Worm (Caenorhabditis elegans) whole organism, young adult: ENCODE data around the gene M04D8.4.

Experiments
- F52B5.7 ChIP-seq: sonication (generic microtip); optimal IDR thresholded peaks from 2 replicates; lab custom pipeline; 2016; ENCODE audit warnings: mild to moderate bottlenecking, missing genetic modification characterization, missing compliant biosample characterization
- Y53G8AR.9 ChIP-seq: fragments of 200-800 bp; sonication (Bioruptor generic); conservative IDR thresholded peaks from 2 replicates; pipeline ENCODE4 v1.3.6; 2022; ENCODE audit warnings: missing genetic modification reagents, missing genetic modification characterization, missing compliant biosample characterization
- ama-1 ChIP-seq, 3 experiments: fragments of 150-350 bp in 1 of 3; sonication (generic microtip) in 2 of 3; optimal IDR thresholded peaks; 2 replicates each; lab custom pipeline; 2014 to 2018; ENCODE audit warnings: missing biosample characterization in 2 of 3, missing genetic modification characterization in 2 of 3, missing genetic modification reagents in 2 of 3
- athp-1 ChIP-seq: sonication (generic microtip); optimal IDR thresholded peaks from 2 replicates; lab custom pipeline; 2017; ENCODE audit warnings: mild to moderate bottlenecking, missing genetic modification characterization, missing compliant biosample characterization
- egrh-3 ChIP-seq: fragments of 200-800 bp; sonication (Bioruptor generic); IDR thresholded peaks from 2 replicates; pipeline ENCODE4 v1.3.6; 2022; ENCODE audit warnings: missing genetic modification reagents, missing genetic modification characterization, missing compliant biosample characterization
- lag-1 ChIP-seq: fragments of 200-800 bp; sonication (Bioruptor generic); IDR thresholded peaks from 2 replicates; pipeline ENCODE4 v1.3.6; 2022; ENCODE audit warnings: missing genetic modification reagents, missing genetic modification characterization, missing compliant biosample characterization
- lin-35 ChIP-seq, 3 experiments: fragments of 150-350 bp in 2 of 3; sonication (generic microtip) in 1 of 3; optimal IDR thresholded peaks; 2 replicates each; lab custom pipeline; 2014 to 2018; ENCODE audit warnings: missing biosample characterization in 3 of 3, missing genetic modification characterization in 3 of 3, missing genetic modification reagents in 3 of 3
- rec-8 ChIP-seq, 2 experiments: sonication (generic microtip); optimal IDR thresholded peaks; 2 replicates each; lab custom pipeline; 2016; ENCODE audit warnings: mild to moderate bottlenecking in 2 of 2, missing genetic modification characterization in 2 of 2, missing genetic modification reagents in 2 of 2, missing genotype in 2 of 2, missing biosample characterization in 1 of 2, missing compliant biosample characterization in 1 of 2, moderate library complexity in 1 of 2
- rpc-1 ChIP-seq, 2 experiments: fragments of 150-350 bp in 1 of 2; sonication (generic microtip) in 1 of 2; optimal IDR thresholded peaks; 2 replicates each; lab custom pipeline; 2014 to 2018; ENCODE audit warnings: missing biosample characterization in 1 of 2, missing genetic modification characterization in 1 of 2, missing genetic modification reagents in 1 of 2, missing genotype in 1 of 2
- tbx-9 ChIP-seq: sonication (generic microtip); optimal IDR thresholded peaks from 2 replicates; lab custom pipeline; 2016; ENCODE audit warnings: borderline replicate concordance, missing genetic modification characterization, inconsistent platforms, missing compliant biosample characterization
- unc-62 ChIP-seq: fragments of 150-350 bp; optimal IDR thresholded peaks from 2 replicates; lab custom pipeline; 2014; ENCODE audit warnings: missing biosample characterization, missing genetic modification reagents, missing genetic modification characterization

DNA sequence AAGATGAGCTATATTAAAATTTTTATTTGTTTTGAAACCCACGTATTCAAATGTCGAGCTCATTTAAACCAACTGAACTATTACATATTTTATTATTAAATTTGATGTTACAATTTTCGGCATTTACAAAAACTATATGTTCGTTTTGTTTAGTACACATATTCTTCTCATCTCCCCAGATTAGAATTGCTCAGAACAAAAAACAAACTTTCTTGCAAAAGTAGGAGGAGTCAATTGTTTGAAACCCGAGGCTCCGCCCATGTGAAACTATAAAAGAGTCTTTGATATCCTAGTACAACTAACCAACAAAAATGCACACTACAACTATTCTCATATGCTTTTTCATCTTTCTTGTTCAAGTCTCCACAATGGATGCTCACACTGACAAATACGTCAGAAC, 4.5 kb downstream of the M04D8.4 start, which contains the start of gene ins-22:
- TF ChIP-seq lin-35 (GFP tag; optimal IDR thresholded peaks at IDR 0.05; lab: Kevin White, UChicago) (no peak), ama-1 (optimal IDR thresholded peaks at IDR 0.05; lab: Kevin White, UChicago) (no peak), ama-1 (GFP tag; optimal IDR thresholded peaks at IDR 0.05; lab: Kevin White, UChicago) (no peak), egrh-3 (GFP tag; lab: Robert Waterston, UW) (no peak), rpc-1 (optimal IDR thresholded peaks at IDR 0.05; lab: Kevin White, UChicago) (no peak), rpc-1 (tag; optimal IDR thresholded peaks at IDR 0.05; lab: Kevin White, UChicago) (no peak), athp-1 (tag; lab: Kevin White, UChicago) (no peak), unc-62 (no peak), F52B5.7 (tag; lab: Kevin White, UChicago) (no peak), lag-1 (GFP tag; lab: Robert Waterston, UW) (no peak), tbx-9 (tag; lab: Kevin White, UChicago) (no peak), rec-8 (tag; optimal IDR thresholded peaks at IDR 0.05; lab: Kevin White, UChicago) (no peak), Y53G8AR.9 (GFP tag; lab: Robert Waterston, UW) (no peak)
